Fruit fly (Drosophila melanogaster): ENCODE data around the gene MTA1-like.

The MTA1-like gene

DNA sequence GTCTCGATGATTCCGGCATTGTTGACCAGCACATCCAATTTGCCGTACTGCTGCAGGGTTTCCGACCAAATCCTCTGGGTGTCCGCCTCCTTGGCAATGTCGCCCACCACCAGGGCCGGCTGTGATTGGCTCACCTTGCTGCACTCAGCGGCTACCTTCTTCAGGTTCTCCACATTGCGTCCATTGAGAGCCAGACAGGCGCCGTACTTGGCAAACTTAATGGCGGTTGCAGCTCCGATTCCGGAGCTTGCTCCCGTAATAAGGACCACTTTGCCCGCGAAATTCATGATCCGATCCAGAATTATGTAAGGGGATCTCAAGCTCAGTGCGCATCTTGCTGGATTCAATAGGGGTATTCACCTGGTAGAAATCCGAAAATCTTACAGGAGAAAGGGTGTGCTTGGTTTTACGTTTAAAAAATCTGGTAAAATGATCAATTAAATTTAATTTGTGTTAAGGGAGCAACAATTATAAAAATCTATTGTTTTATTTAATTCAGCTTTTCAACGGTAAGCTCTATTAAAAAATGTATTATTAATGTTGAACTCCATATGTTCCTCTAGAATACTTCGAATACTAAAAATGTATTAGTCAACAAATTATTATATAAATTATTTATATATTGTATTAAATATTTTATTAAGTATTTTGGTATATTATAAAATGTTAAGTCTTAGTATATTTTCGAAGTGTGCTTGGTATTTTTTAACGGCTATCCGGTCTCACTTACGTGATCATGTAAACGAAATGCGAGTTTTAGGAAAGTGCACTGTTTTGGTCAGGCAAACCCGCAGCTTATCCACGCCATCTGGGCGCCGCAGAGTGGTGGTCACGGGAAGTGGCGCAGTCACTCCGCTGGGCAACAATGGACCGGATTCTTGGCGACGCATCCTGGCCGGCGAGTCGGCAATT is 11.8 kb downstream of the MTA1-like start, which contains the start of the genes CG31548 and CG12170 (continued):
- TF ChIP-seq sna (GFP tag; IDR thresholded peaks at IDR 0.05; ENCODE audit: partially characterized antibody) (0 out of 2 replicates have a peak, but pooled peaks have one; percentile 23), ranshi (GFP tag; IDR thresholded peaks at IDR 0.05) (peak; percentile 33; the same call in 1 of the 2 replicates), Camta (GFP tag; optimal IDR thresholded peaks at IDR 0.05) (peak; percentile 29), sisA (GFP tag; IDR thresholded peaks at IDR 0.05) (0 out of 2 replicates have a peak, but pooled peaks have one; percentile 6), CG10462 (GFP tag; optimal IDR thresholded peaks at IDR 0.05) (peak; percentile 39), vnd (GFP tag; IDR thresholded peaks at IDR 0.05; ENCODE audit: partially characterized antibody) (no peak), dmrt11E (tag; optimal IDR thresholded peaks at IDR 0.05) (peak; percentile 55), CG8388 (GFP tag; optimal IDR thresholded peaks at IDR 0.05) (peak; percentile 60), Atf6 (GFP tag; IDR thresholded peaks at IDR 0.05) (peak; percentile 39; the same call in 1 of the 2 replicates), CG4820 (GFP tag; optimal IDR thresholded peaks at IDR 0.05) (peak; percentile 31), gsb-n (tag; optimal IDR thresholded peaks at IDR 0.05) (peak; percentile 31), shn (GFP tag; optimal IDR thresholded peaks at IDR 0.05) (no peak), wek (GFP tag; optimal IDR thresholded peaks at IDR 0.05) (peak; percentile 91), bigmax (GFP tag; optimal IDR thresholded peaks at IDR 0.05) (no peak), CG9727 (GFP tag; optimal IDR thresholded peaks at IDR 0.05) (peak; percentile 69), Hsf (GFP tag; optimal IDR thresholded peaks at IDR 0.05) (peak; percentile 27), CG10543 (GFP tag; optimal IDR thresholded peaks at IDR 0.05) (no peak), Spps (tag; optimal IDR thresholded peaks at IDR 0.05) (peak; percentile 27), CG13296 (GFP tag; optimal IDR thresholded peaks at IDR 0.05) (peak; percentile 42), CG2875 (GFP tag; optimal IDR thresholded peaks at IDR 0.05) (peak; percentile 18), CG18262 (tag; optimal IDR thresholded peaks at IDR 0.05) (peak; percentile 72), Kr (GFP tag; optimal IDR thresholded peaks at IDR 0.05) (no peak), chinmo (GFP tag; IDR thresholded peaks at IDR 0.05; ENCODE audit: partially characterized antibody) (no peak), CG12219 (GFP tag; optimal IDR thresholded peaks at IDR 0.05) (no peak), dmrt99B (tag; optimal IDR thresholded peaks at IDR 0.05) (no peak), CG9932 (GFP tag; IDR thresholded peaks at IDR 0.05) (no peak), Stat92E (GFP tag; optimal IDR thresholded peaks at IDR 0.05) (no peak), CG17912 (GFP tag; optimal IDR thresholded peaks at IDR 0.05) (no peak), wor (GFP tag; IDR thresholded peaks at IDR 0.05) (no peak), sob (GFP tag; IDR thresholded peaks at IDR 0.05) (0 out of 2 replicates have a peak, but pooled peaks have one; percentile 15), Aef1 (GFP tag; IDR thresholded peaks at IDR 0.05) (0 out of 3 replicates have a peak, but pooled peaks have one; percentile 18), CG4617 (GFP tag; optimal IDR thresholded peaks at IDR 0.05; ENCODE audit: borderline replicate concordance) (no peak), CG7357 (GFP tag; IDR thresholded peaks at IDR 0.05) (no peak), Fer1 (GFP tag; optimal IDR thresholded peaks at IDR 0.05) (peak; percentile 41), D19A (tag; optimal IDR thresholded peaks at IDR 0.05) (peak; percentile 53), CG12942 (GFP tag; optimal IDR thresholded peaks at IDR 0.05) (peak; percentile 54), ems (GFP tag; optimal IDR thresholded peaks at IDR 0.05) (no peak), sens (GFP tag) (peak; percentile 93), CG7963 (GFP tag; IDR thresholded peaks at IDR 0.05; ENCODE audit: partially characterized antibody) (no peak), gro (GFP tag; optimal IDR thresholded peaks at IDR 0.05) (peak; percentile 11), CG6683 (GFP tag; optimal IDR thresholded peaks at IDR 0.05) (peak; percentile 34), Antp (GFP tag; optimal IDR thresholded peaks at IDR 0.05) (peak; percentile 9), Mes4 (GFP tag; optimal IDR thresholded peaks at IDR 0.05) (no peak), az2 (GFP tag; optimal IDR thresholded peaks at IDR 0.05) (peak; percentile 56), CG6765 (GFP tag; optimal IDR thresholded peaks at IDR 0.05) (no peak), Ssrp (tag; optimal IDR thresholded peaks at IDR 0.05) (no peak), ATbp (GFP tag; optimal IDR thresholded peaks at IDR 0.05) (no peak), CG8089 (GFP tag; optimal IDR thresholded peaks at IDR 0.05) (peak; percentile 14)
